Worm (Caenorhabditis elegans): ENCODE measurements around the gene F47G9.6.

ce11 chrV:11366129-11366528 lies 36.9 kb downstream of the F47G9.6 start, which contains the start of gene dop-5:
- TF ChIP-seq unc-62 (GFP tag; optimal IDR thresholded peaks at IDR 0.05) (no peak), unc-130 (GFP tag; optimal IDR thresholded peaks at IDR 0.05) (no peak), ZK185.1 (tag; optimal IDR thresholded peaks at IDR 0.05; ENCODE audit: poor library complexity, severe bottlenecking) (no peak), tlf-1 (GFP tag; optimal IDR thresholded peaks at IDR 0.05) (no peak), hmg-1.2 (GFP tag; IDR thresholded peaks at IDR 0.05) (no peak), nhr-90 (tag; optimal IDR thresholded peaks at IDR 0.05) (no peak), rcor-1 (GFP tag; IDR thresholded peaks at IDR 0.05) (no peak), lin-40 (tag; optimal IDR thresholded peaks at IDR 0.05) (no peak), snpc-3.4 (tag; optimal IDR thresholded peaks at IDR 0.05) (no peak), Y67H2A.10 (GFP tag; conservative IDR thresholded peaks at IDR 0.05) (no peak), xnd-1 (tag; optimal IDR thresholded peaks at IDR 0.05) (no peak), F52B5.7 (tag; optimal IDR thresholded peaks at IDR 0.05) (no peak), ztf-18 (tag; optimal IDR thresholded peaks at IDR 0.05) (no peak), sptf-2 (GFP tag; optimal IDR thresholded peaks at IDR 0.05) (no peak)

All from whole organism, young adult.